Worm (Caenorhabditis elegans) whole organism, dauer: ENCODE data around the gene Y12A6A.1.

Experiments used
- unc-62 ChIP-seq: sonication (generic microtip); optimal IDR thresholded peaks from 2 replicates; lab custom pipeline; 2017; ENCODE audit warnings: missing biosample characterization, missing genetic modification reagents, missing genetic modification characterization

The Y12A6A.1 gene

DNA sequence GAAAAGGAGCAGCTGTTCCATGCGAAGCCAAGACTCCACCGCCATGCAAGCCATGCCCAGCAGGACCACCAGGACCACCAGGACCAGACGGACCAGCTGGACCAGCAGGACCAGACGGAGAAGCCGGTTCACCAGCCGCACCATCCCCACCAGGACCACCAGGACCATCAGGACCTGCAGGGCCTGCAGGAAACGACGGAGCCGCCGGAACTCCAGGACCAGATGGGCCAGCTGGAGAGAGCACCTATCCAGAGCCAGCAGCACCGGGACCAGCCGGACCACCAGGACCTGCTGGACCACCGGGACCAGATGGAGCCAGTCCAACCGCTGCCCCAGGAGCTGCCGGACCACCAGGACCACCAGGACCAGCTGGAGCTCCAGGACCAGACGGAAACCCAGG lies 29.6 kb downstream of the Y12A6A.1 start:
- TF ChIP-seq unc-62 (GFP tag; lab: Kevin White, UChicago): no peak

DNA sequence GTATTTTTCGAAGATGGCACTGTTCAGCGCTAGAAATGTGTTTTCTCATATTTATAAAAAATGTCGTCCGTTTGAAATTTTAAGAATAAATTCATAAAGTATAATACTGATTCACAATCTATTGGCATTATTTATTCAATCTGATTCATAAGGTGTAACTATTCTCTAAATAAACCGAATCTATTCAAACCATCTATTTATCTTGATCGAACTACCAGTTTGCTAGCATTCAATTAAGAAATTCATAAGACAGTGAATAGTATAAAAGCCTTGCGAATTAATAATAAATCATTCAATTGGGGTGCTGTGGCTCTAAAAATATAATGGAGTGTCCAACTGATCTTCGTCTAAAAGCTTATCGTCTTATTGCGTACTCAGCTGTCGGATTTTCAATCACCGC lies 30.4 kb downstream of the Y12A6A.1 start, which contains the start of gene col-44:
Gene col-44 (plus strand): TSS at position 301 of the 400 bp plus-strand sequence.
- TF ChIP-seq unc-62 (GFP tag; lab: Kevin White, UChicago): no peak

DNA sequence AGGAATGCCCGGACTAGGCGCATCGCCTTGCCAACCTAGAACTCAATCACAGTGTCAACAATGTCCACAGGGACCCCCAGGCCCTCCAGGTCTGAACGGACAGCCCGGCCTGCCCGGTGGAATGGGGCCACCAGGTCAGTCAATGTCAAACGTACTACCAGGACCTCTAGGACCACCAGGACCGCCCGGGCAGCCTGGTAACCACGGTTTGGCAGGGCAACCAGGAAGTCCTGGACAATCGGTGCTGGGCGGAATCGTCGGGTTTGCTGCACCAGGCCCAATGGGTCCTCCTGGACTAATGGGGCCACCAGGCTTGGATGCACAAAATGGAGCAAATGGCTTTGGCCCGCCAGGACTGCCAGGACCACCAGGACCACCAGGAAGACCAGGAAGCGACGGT lies 30.8 kb downstream of the Y12A6A.1 start:
- TF ChIP-seq unc-62 (GFP tag; lab: Kevin White, UChicago): no peak

DNA sequence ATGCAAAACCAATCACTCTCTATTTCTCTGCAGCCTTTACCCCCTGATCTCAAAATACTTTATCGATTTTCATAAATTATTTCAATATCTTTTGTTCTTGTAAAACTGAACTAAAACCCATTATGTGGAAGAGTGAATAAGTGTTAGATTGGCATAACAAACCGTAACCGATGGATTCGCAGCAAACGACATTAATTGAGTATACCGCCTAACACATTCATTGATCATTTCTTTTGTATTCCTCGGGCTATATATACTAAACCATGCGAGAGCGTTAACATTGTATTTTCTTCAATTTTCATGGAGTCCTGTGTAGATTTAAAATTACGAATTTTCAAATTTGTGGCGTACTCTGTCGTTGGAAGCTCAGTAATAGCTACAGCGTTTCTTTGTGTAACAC lies 31.8 kb downstream of the Y12A6A.1 start, which contains the start of gene col-9:
Gene col-9 (plus strand): TSS at position 301 of the 400 bp plus-strand sequence.
- TF ChIP-seq unc-62 (GFP tag; lab: Kevin White, UChicago): no peak

DNA sequence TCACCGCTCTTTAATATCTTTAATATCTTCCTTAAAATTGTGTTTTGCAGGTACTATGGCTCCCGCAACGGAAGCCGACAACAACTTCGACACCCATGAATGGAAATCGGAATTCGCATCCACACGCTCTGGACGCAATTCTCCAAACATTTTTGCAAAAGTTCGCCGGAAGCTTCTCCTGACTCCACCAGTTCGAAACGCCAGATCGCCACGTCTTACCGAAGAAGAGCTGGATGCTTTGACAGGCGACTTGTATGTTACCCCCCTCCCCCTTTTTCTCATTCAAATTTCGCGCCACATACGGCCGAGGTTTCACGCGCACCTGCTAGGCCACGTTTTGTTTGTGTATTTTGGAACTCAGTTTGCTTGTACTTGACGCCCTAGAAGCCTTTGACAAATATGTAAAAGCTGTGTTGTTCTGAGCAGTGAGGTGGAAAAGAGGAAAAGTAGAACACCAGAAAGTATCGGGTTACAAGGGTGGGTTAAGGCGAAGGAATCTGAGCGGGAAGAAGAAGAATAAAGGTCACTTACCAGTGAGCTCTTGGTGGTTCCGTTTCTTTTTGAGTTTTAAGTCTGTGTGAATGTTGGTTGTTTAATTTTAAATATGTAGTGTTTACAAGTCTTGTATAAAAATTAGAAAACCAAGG lies 36.7 kb downstream of the Y12A6A.1 start, which contains the start of gene unc-84:
Gene unc-84 (plus strand): TSS at position 51 of the 647 bp plus-strand sequence.
- no peak for TF ChIP-seq unc-62 (GFP tag; lab: Kevin White, UChicago)

DNA sequence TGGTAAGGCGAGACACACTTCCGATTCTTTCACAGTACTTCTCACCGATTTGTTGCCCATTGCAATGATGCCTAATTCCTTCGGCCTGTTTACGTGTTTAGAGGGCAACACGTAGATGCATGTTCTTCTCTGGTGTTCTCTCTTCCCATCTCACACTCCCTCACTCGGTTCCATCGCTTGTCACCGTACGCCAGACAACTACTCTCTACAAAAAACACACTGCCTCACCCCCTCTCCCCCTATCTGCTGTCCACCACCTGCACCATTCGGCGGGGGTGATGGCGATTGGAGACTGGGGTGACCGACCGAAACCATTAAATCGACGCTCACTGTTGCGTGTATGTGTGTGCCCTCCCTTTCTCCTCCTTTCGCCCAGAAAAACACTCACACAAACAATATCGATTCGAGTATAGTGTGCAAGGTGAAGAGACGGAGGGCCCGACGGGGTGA lies 37.6 kb downstream of the Y12A6A.1 start:
- no peak for TF ChIP-seq unc-62 (GFP tag; lab: Kevin White, UChicago)

DNA sequence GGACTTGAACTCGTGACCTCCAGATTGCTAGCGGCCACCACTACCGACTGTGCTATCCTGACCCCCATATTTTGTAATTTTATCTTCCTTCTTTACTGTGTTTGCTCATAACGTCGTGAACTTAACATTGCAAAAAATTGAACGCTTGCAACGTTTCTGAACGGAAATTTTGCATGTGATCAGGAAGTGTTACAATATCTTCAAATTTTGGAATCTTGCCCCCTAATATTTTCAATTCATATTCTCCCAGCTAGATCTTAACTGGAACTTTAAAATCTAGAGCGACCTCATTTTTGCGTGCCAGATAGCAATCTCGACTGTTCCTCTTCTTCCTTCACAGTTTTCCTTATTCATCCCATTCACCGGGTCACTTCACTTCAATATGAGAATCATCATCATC lies 39.7 kb downstream of the Y12A6A.1 start, which contains the start of gene F54B11.10:
Gene F54B11.10 (plus strand): TSS at position 301 of the 400 bp plus-strand sequence.
- no peak for TF ChIP-seq unc-62 (GFP tag; lab: Kevin White, UChicago)

DNA sequence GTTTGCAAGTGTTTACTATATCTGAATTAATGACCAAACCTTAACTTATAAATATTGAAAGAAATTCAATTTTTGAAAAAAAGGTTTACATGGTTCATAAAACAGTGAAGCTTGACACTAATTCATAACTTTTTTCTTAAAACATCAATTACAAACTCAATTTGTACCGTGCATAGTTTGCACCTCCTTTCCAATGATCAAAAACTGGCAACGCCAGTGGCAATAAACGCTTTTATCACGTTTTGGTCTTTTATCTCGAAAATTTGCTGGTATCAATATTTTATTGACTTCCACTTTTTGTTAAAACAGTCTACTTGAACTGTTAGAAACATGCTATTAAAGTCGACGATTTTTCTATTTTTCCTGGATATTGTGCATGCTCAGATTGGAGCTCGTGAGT lies 43.0 kb downstream of the Y12A6A.1 start, which contains the start of gene F54B11.11:
Gene F54B11.11 (plus strand): TSS at position 301 of the 400 bp plus-strand sequence.
- TF ChIP-seq unc-62 (GFP tag; lab: Kevin White, UChicago): no peak

DNA sequence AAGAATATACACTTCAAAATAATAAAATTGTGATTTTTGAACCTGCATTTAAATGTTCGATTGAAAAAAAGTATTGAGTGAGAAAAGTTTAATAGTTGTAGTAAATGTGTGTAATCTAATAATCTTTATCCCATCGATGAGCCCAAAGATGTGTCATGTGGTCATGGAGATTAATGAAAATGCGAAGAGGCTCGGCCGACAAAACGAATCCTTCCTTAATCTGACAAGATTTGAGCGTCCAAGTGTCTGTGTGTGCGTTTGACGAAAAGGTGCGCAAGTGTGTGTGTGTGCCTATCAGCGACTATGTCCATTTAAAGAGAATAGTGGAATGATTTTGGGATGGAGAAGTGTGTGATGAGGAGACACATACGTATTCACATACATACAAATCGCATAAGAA lies 47.5 kb downstream of the Y12A6A.1 start:
- TF ChIP-seq unc-62 (GFP tag; lab: Kevin White, UChicago): no peak
